Fruit fly (Drosophila melanogaster) Kc167 (cell line): ENCODE data around the gene CG43135.

Source experiments
- Myc ChIP-seq: fragments of >200 bp; optimal IDR thresholded peaks from 2 replicates; lab custom pipeline; 2017; ENCODE audit warnings: missing external identifiers
- Sin3A ChIP-seq: fragments of >200 bp; optimal IDR thresholded peaks from 2 replicates; lab custom pipeline; 2018; ENCODE audit warnings: missing external identifiers
- h ChIP-seq: fragments of >200 bp; optimal IDR thresholded peaks from 3 replicates; lab custom pipeline; 2018; ENCODE audit warnings: missing external identifiers
- insv ChIP-seq: fragments of >200 bp; optimal IDR thresholded peaks from 3 replicates; lab custom pipeline; 2018; ENCODE audit warnings: missing external identifiers
- psq ChIP-seq: fragments of >200 bp; optimal IDR thresholded peaks from 2 replicates; lab custom pipeline; 2017; ENCODE audit warnings: missing external identifiers
- ttk ChIP-seq: sonication (Bioruptor generic); optimal IDR thresholded peaks from 2 replicates; lab custom pipeline; 2017; ENCODE audit warnings: missing external identifiers

Gene CG43135

dm6 chrX:4248077-4248476, at the start of gene CG43135:
Gene CG43135 (plus strand): TSS chrX:4248377.
- TF ChIP-seq ttk (lab: Kevin White, UChicago) (no peak), h (no peak), Myc (lab: Kevin White, UChicago) (no peak), Sin3A (lab: Kevin White, UChicago) (no peak), insv (lab: Kevin White, UChicago) (no peak), psq (lab: Kevin White, UChicago) (no peak)

DNA sequence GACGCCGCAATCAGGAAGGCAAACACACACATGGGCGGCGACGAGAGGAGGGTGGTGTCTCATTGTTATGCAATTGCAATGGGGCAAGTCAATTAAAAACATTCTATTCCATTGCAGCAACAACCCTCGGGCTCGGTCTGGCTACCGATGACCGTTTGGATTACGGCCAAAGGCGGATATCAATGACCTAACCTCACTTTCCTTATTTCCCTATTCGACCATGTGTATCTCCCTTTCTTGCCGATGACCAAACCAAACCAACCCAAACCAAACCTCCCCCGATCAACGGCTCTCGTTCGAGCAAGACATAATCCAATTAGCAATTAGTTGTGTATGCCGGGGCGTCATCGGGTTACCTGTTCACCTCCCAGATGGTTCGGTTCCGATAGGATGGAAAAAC, 49.4 kb upstream of the CG43135 start:
- TF ChIP-seq Myc (lab: Kevin White, UChicago) (no peak), ttk (lab: Kevin White, UChicago) (no peak), insv (lab: Kevin White, UChicago) (no peak), h (no peak), Sin3A (lab: Kevin White, UChicago) (no peak), psq (lab: Kevin White, UChicago) (no peak)

- TF ChIP-seq psq (lab: Kevin White, UChicago), result no peak
These were observed 47.6 kb upstream of the CG43135 start for dm6 chrX:4200612-4201011.

DNA sequence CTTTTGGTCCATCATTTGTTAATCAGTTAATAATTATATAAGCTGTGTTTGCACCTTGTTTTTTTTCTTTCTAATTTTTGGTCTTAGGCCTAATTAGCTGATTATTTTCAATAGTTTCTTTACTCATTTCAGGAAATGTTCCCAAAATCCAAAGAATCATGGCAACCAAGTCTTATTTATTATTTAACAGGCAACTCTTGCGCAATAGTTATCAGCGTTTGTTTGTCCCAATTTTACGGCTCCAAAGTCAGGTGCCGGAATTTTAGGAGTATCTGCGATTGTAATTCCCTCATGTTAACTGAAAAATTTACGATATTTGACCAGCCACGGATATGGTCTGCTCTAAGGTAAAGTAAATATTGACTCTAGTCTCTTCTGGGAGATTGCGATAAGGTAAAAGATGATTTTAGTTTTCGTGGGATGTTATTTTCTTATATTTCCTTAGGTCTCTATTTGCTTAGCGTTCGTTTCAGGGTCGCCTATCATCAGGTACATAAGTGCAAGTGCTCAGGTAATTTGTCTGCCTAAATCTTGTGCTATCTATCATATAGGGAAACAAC, 45.9 kb upstream of the CG43135 start:
- TF ChIP-seq h, result no peak
- no peak for TF ChIP-seq Myc (lab: Kevin White, UChicago)
- no peak for TF ChIP-seq ttk (lab: Kevin White, UChicago)
- TF ChIP-seq insv (lab: Kevin White, UChicago), result no peak
- TF ChIP-seq Sin3A (lab: Kevin White, UChicago), result no peak
- TF ChIP-seq psq (lab: Kevin White, UChicago), result no peak

dm6 chrX:4203713-4204447, 44.3 kb upstream of the CG43135 start:
- TF ChIP-seq Myc (lab: Kevin White, UChicago), result no peak
- no peak for TF ChIP-seq insv (lab: Kevin White, UChicago)
- TF ChIP-seq psq (lab: Kevin White, UChicago), result no peak
- TF ChIP-seq h, result no peak
- no peak for TF ChIP-seq ttk (lab: Kevin White, UChicago)
- no peak for TF ChIP-seq Sin3A (lab: Kevin White, UChicago)

DNA sequence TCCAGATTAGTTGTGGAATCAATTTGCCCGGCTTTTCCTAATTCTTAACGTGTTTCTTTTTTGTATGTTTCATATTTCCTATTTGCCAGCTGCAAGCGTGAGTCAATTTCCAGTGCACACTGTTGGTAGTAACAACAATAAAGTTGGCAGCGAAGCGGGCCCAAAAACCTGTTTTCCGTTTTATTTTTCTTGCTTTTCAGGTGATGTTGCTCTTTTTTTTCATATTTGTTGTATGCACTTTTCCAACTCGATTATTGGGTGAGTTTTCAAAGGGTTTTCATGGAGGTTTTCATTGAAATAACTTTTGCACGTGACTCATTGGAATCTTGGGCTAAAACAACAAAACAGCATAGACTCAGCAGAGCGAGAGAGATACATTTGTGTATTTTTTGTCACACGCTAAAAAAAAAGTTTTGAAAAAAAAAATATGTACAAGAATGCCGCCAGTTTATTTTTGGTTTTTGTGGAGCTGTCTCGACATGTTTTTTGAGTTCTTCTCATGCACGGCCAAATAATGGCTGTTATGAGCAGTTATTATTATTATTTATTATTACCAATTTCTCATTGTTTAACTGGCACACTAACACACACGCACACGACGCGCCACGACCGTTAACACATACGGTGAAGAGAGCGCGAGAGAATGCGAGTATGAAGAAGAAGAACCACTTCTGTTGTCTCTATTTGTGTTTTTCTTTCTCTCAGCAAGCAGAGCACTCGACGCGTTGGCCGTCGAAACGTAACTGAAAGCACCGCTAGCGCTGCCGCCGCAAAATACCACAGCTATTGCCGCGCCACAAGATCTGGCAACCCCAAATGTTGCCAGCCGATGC, 42.6 kb upstream of the CG43135 start, which contains the start of gene Fas2:
Fas2 (minus strand) TSS at position 748 of the 833 bp plus-strand sequence.
- no peak for TF ChIP-seq Myc (lab: Kevin White, UChicago)
- TF ChIP-seq ttk (lab: Kevin White, UChicago), result no peak
- TF ChIP-seq insv (lab: Kevin White, UChicago), result no peak
- TF ChIP-seq h, result no peak
- no peak for TF ChIP-seq Sin3A (lab: Kevin White, UChicago)
- TF ChIP-seq psq (lab: Kevin White, UChicago), result no peak

DNA sequence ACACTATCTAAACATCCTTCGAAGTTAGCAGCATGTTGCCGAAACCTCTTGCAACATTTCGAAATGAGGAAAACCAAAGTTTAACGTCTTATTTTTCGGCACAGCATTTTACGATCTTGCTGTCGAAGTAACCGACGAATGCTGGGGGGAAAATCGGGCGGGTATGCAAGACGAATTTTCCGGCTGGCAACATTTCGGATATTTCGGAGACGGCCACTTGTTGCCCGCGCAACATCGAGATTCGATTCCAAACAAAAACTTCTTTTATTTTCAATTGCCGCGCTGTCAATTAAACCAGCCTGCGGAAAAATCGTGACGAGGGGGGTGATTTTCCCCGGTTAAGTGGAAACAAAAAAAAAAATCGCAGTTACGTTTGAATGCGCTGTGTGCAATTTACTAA, 41.4 kb upstream of the CG43135 start:
- no peak for TF ChIP-seq Myc (lab: Kevin White, UChicago)
- TF ChIP-seq Sin3A (lab: Kevin White, UChicago), result no peak

dm6 chrX:4212725-4213124, 35.5 kb upstream of the CG43135 start, which contains the start of gene CG43288:
Gene CG43288 (plus strand): TSS chrX:4213025.
- TF ChIP-seq h (no peak), insv (lab: Kevin White, UChicago) (no peak), Myc (lab: Kevin White, UChicago) (no peak), ttk (lab: Kevin White, UChicago) (no peak), Sin3A (lab: Kevin White, UChicago) (no peak), psq (lab: Kevin White, UChicago) (no peak)

DNA sequence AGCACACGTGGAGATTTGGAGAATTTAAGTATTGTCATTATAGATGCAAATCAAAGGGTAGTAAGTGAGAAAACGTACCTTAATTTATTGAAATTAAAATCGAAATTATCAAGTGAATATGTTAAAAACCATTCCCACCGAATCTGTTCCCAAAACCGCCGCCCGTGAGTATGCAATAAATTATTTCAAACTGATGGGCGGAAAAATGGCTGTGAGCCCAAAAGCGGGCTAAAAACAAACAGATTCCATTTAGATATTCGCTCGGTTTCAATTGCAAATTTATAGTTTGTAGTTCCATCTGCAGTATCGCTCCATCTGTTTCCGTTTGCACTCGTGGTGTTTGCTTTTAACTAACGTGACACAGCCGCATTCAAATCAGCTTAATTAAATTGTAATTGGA, 33.8 kb upstream of the CG43135 start:
- no peak for TF ChIP-seq ttk (lab: Kevin White, UChicago)
- TF ChIP-seq Sin3A (lab: Kevin White, UChicago), result no peak
- TF ChIP-seq insv (lab: Kevin White, UChicago), result no peak
- no peak for TF ChIP-seq psq (lab: Kevin White, UChicago)
- TF ChIP-seq h, result no peak
- TF ChIP-seq Myc (lab: Kevin White, UChicago), result no peak

DNA sequence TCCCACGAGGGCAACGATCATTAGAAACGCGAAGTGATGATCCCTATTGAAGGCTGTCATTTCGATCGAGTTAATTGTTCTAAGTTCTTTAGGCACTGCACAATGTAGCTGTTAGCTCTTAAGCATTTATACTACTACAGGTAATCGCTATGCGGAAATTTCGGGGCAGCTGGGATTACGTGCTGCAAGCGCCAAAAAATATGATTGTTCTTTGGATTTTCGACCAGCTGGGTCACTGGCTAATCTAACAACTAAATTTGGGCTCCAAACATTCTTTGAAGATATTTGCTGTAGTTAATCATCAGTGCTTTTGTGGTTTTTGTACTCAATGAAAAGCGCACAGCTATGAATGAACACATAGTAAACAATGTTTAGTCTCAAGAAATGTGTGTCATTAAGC, 30.9 kb upstream of the CG43135 start, which contains the start of gene CG15571:
CG15571 (minus strand) TSS at position 101 of the 400 bp plus-strand sequence.
- no peak for TF ChIP-seq Sin3A (lab: Kevin White, UChicago)
- TF ChIP-seq ttk (lab: Kevin White, UChicago), result no peak
- no peak for TF ChIP-seq insv (lab: Kevin White, UChicago)
- no peak for TF ChIP-seq psq (lab: Kevin White, UChicago)
- TF ChIP-seq h, result no peak
- TF ChIP-seq Myc (lab: Kevin White, UChicago), result no peak

DNA sequence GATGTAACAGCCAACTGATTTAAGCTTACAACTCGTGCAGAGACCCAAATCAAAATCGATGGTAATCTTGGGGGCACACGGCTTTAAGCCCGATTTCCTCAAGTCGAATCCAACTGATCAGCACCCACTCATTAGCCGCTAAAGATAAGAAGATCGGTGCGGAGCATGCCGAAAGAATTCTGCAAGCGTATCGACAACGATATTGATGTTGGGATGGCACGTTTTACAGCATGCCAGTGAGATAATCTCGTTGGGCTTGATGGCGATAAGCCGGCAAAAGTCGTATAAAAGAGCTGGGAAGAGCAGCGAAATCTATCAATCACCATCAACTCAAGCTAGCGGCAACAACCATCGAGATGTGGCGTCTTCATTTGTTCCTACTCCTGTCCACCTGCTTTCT, 30.3 kb upstream of the CG43135 start, which contains the start of gene CG15570:
CG15570 (plus strand) TSS at position 301 of the 400 bp plus-strand sequence.
- TF ChIP-seq ttk (lab: Kevin White, UChicago) (no peak), h (no peak), Sin3A (lab: Kevin White, UChicago) (no peak), psq (lab: Kevin White, UChicago) (no peak), insv (lab: Kevin White, UChicago) (no peak), Myc (lab: Kevin White, UChicago) (no peak)
